Worm (Caenorhabditis elegans) whole organism, L4 larva: Measurements from ENCODE around the gene tlk-1.

Source experiments
- daf-12 ChIP-seq: fragments of 150-350 bp; optimal IDR thresholded peaks from 2 replicates; lab custom pipeline; 2014; ENCODE audit warnings: missing biosample characterization, missing genetic modification reagents, missing genetic modification characterization
- nhr-41 ChIP-seq: fragments of 200-800 bp; sonication (Bioruptor generic); IDR thresholded peaks from 2 replicates; pipeline ENCODE4 v1.3.6; 2022; ENCODE audit warnings: missing genetic modification reagents, missing genetic modification characterization, missing compliant biosample characterization
- nhr-76 ChIP-seq: fragments of 150-350 bp; optimal IDR thresholded peaks from 2 replicates; lab custom pipeline; 2014; ENCODE audit warnings: missing biosample characterization, missing genetic modification characterization
- pha-4 ChIP-seq, 2 experiments: fragments of 150-350 bp in 1 of 2; fragments of 200-800 bp in 1 of 2; sonication (Bioruptor generic) in 1 of 2; IDR thresholded peaks in 1 of 2; optimal IDR thresholded peaks in 1 of 2; 2 replicates each; pipeline versions ENCODE4 v1.3.6 to Lab custom; 2014 to 2022; ENCODE audit warnings: missing genetic modification characterization in 2 of 2, missing genetic modification reagents in 2 of 2, missing biosample characterization in 1 of 2, missing compliant biosample characterization in 1 of 2
- sdz-12 ChIP-seq: fragments of 200-800 bp; sonication (Bioruptor generic); optimal IDR thresholded peaks from 2 replicates; lab custom pipeline; 2018; ENCODE audit warnings: mild to moderate bottlenecking, missing genetic modification characterization, missing compliant biosample characterization
- skn-1 ChIP-seq: fragments of 150-350 bp; optimal IDR thresholded peaks from 2 replicates; lab custom pipeline; 2014; ENCODE audit warnings: missing biosample characterization, missing genetic modification characterization
- snpc-4 ChIP-seq: fragments of 150-350 bp; optimal IDR thresholded peaks from 2 replicates; lab custom pipeline; 2014; ENCODE audit warnings: missing biosample characterization, missing genetic modification characterization
- unc-39 ChIP-seq: sonication (generic microtip); optimal IDR thresholded peaks from 2 replicates; lab custom pipeline; 2017; ENCODE audit warnings: missing biosample characterization, missing genetic modification characterization
- unc-62 ChIP-seq, 3 experiments: fragments of 150-350 bp in 1 of 3; sonication (generic microtip); optimal IDR thresholded peaks in 2 of 3; peaks in 1 of 3; 1 replicate in 1 of 3; 2 replicates in 2 of 3; lab custom pipeline; 2014 to 2017; ENCODE audit warnings: missing biosample characterization in 3 of 3, missing genetic modification characterization in 3 of 3, missing genetic modification reagents in 3 of 3, missing genotype in 1 of 3

DNA sequence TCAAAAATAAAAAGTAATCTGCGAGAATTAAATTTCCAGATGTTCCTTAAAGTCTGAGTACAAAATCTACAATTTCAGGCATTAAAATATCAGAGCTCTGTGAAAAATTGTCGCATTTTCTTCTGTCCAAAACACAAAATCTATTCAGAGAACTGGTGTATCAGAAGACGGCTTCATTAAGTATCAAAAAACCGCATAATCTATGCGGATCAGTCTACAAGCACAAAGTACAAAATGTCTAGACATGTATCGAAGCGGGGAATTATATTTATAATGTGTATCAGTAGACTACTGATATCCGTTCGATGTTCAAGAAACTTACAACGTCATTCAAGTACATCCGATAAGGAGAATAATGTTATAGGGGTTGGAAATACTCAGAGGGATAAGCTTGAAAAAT is 30.1 kb upstream of the tlk-1 start:
- TF ChIP-seq unc-39 (no peak), daf-12 (no peak), nhr-41 (GFP tag; lab: Robert Waterston, UW) (no peak), skn-1 (no peak), nhr-76 (tag; lab: Kevin White, UChicago) (no peak), unc-62 (GFP tag; optimal IDR thresholded peaks at IDR 0.05 in 1 of 2; lab: Kevin White, UChicago) (no peak), unc-62 (tag; optimal IDR thresholded peaks at IDR 0.05; lab: Kevin White, UChicago) (no peak), sdz-12 (no peak), snpc-4 (tag; lab: Kevin White, UChicago) (no peak), pha-4 (GFP tag; IDR thresholded peaks at IDR 0.05; lab: Robert Waterston, UW) (no peak), pha-4 (tag; optimal IDR thresholded peaks at IDR 0.05; lab: Kevin White, UChicago) (no peak)
